Fruit fly (Drosophila melanogaster): ENCODE results near the gene CG43131.

DNA sequence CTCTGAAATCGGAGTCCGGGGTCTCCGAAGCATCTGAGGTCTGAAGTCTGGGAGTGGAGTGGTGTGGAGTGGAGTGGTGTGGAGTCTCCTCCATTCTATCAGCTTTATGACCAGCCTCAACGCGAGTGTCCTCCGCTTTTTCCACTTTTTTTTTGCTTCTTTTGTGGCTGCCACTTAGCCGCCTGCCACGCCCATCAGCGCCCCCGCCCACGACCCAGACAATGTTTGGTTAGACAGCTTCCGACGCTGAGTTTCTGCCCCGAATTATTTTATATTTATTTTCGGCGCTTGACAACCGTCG, 28.5 kb downstream of the CG43131 start:
- TF ChIP-seq CG9705 (GFP tag; optimal IDR thresholded peaks at IDR 0.05) (no peak), Sp1 (GFP tag; optimal IDR thresholded peaks at IDR 0.05) (no peak), brk (GFP tag; optimal IDR thresholded peaks at IDR 0.05) (no peak), h (GFP tag; optimal IDR thresholded peaks at IDR 0.05) (no peak), N (GFP tag; optimal IDR thresholded peaks at IDR 0.05) (no peak), dl (GFP tag; optimal IDR thresholded peaks at IDR 0.05; ENCODE audit: insufficient read depth in 1 of 2, partially characterized antibody in 2 of 2) (peak in 1 of 2 experiments; percentile 31), woc (GFP tag; optimal IDR thresholded peaks at IDR 0.05) (peak; percentile 5), CG32264 (GFP tag; optimal IDR thresholded peaks at IDR 0.05) (no peak), sv (GFP tag; optimal IDR thresholded peaks at IDR 0.05) (no peak)

Data from whole organism, wandering third instar larva.